Fruit fly (Drosophila melanogaster): ENCODE measurements around the gene CIA30.

CIA30 gene

DNA sequence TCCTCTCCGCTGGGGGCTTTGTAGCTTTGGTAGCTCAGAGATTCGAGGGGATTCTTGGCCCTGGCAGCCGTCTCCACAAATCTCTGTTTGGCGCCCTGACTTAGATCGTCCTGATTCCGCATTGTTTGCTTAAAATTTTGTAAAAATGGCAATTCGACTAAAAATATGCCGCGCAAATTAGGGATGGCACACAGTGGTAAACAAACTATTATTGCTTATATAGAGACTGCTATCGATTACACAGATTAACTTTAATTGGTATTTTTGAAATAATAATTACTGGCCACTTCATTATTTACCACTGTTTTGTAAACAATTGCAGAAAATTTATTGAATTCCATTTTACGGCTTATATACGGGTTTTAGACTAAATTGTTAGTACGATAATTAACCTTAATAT lies 12.0 kb upstream of the CIA30 start, which contains the start of the genes Naa40 and CG18731:
Gene Naa40 (minus strand): TSS at position 206 of the 400 bp plus-strand sequence.
Gene CG18731 (plus strand): TSS at position 283 of the 400 bp plus-strand sequence.
- TF ChIP-seq fkh (GFP tag; optimal IDR thresholded peaks at IDR 0.05) (peak; percentile 90), Eip78C (GFP tag) (no peak)

DNA sequence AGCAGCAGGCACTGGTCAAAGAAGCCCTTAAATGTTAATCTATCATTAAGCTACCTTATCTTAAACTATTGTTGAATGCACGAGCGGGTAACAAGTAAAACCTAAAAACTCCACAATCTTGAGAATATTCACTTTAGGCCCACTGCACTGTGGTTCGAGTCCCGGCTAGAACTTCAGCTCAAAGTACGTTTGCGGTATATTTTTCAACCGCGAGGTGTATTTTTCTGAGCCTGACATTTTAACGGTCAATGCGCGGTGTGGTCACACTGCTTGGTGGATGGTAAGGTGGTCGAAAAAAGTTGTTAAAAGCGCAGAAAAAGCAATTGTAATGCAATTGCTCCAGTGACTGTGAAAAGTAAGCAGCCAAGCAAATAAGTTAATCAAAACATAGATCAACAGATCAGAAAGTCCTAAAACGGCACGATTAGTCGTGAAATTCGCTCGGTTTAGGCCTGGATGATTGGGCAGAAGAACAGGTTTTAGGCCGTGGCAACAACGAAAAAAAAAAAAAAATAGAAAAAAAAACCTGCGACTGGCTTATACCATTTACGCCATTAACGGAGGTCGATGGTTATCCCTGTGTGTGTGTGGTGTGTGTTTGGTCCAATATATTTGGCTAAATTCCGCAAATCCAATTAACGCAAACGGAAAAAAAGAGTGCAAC lies 11.1 kb upstream of the CIA30 start, which contains the start of gene Kul:
Gene Kul (plus strand): TSS at position 254 of the 664 bp plus-strand sequence.
- no peak for TF ChIP-seq CG10631 (GFP tag; optimal IDR thresholded peaks at IDR 0.05)
- TF ChIP-seq CG15336 (GFP tag; IDR thresholded peaks at IDR 0.05): no peak
- no peak for TF ChIP-seq vri (GFP tag; optimal IDR thresholded peaks at IDR 0.05)
- peak; percentile 30 for TF ChIP-seq CG3919 (GFP tag; optimal IDR thresholded peaks at IDR 0.05)
- TF ChIP-seq Sox14 (GFP tag; optimal IDR thresholded peaks at IDR 0.05): peak; percentile 27
- TF ChIP-seq ss (GFP tag; optimal IDR thresholded peaks at IDR 0.05): peak; percentile 62 to 76
- TF ChIP-seq Eip78C (GFP tag): no peak
- TF ChIP-seq lz (GFP tag; optimal IDR thresholded peaks at IDR 0.05): peak; percentile 27
- TF ChIP-seq CG6163 (GFP tag; IDR thresholded peaks at IDR 0.05): peak; percentile 55; the same call in 2 of the 3 replicates
- TF ChIP-seq CG8119 (GFP tag; IDR thresholded peaks at IDR 0.05): no peak; the same call in 2 of the 3 replicates
- peak; percentile 69 for TF ChIP-seq eg (GFP tag; IDR thresholded peaks at IDR 0.05)
- TF ChIP-seq Ets96B (tag; optimal IDR thresholded peaks at IDR 0.05): no peak
- TF ChIP-seq CG3032 (tag; optimal IDR thresholded peaks at IDR 0.05): peak; percentile 55
- peak; percentile 51 for TF ChIP-seq CG32006 (GFP tag; optimal IDR thresholded peaks at IDR 0.05)
- no peak for TF ChIP-seq CG4318 (GFP tag; optimal IDR thresholded peaks at IDR 0.05)
- TF ChIP-seq pdm3 (GFP tag; optimal IDR thresholded peaks at IDR 0.05): no peak
- no peak for TF ChIP-seq CG11762 (GFP tag; optimal IDR thresholded peaks at IDR 0.05; ENCODE audit: insufficient read depth)
- TF ChIP-seq fd59A (GFP tag; optimal IDR thresholded peaks at IDR 0.05): no peak
- peak; percentile 15; the same call in 1 of the 2 replicates for TF ChIP-seq Gug (GFP tag; IDR thresholded peaks at IDR 0.05)
- TF ChIP-seq CG10669 (GFP tag; optimal IDR thresholded peaks at IDR 0.05): peak; percentile 48
- TF ChIP-seq Hr4 (GFP tag; optimal IDR thresholded peaks at IDR 0.05): no peak
- TF ChIP-seq OdsH (GFP tag; optimal IDR thresholded peaks at IDR 0.05): no peak
- TF ChIP-seq fkh (GFP tag; optimal IDR thresholded peaks at IDR 0.05): no peak
- no peak for TF ChIP-seq fd85E (GFP tag; optimal IDR thresholded peaks at IDR 0.05)
- no peak for TF ChIP-seq CG6792 (GFP tag; optimal IDR thresholded peaks at IDR 0.05)
- TF ChIP-seq Sox15 (GFP tag; optimal IDR thresholded peaks at IDR 0.05): no peak
- TF ChIP-seq Blimp-1 (GFP tag; optimal IDR thresholded peaks at IDR 0.05): no peak
- no peak for TF ChIP-seq CG11902 (GFP tag; optimal IDR thresholded peaks at IDR 0.05)
- no peak for TF ChIP-seq Ets21C (GFP tag; optimal IDR thresholded peaks at IDR 0.05)
- TF ChIP-seq CG9139 (GFP tag; optimal IDR thresholded peaks at IDR 0.05): peak; percentile 78
- no peak for TF ChIP-seq acj6 (GFP tag; optimal IDR thresholded peaks at IDR 0.05)
- no peak for TF ChIP-seq Hr38 (GFP tag; optimal IDR thresholded peaks at IDR 0.05)
- no peak for TF ChIP-seq CG11294 (GFP tag; IDR thresholded peaks at IDR 0.05)
- TF ChIP-seq dac (GFP tag; optimal IDR thresholded peaks at IDR 0.05): peak; percentile 41
- peak; percentile 11 for TF ChIP-seq esn (GFP tag; optimal IDR thresholded peaks at IDR 0.05)
- TF ChIP-seq CG6276 (GFP tag; optimal IDR thresholded peaks at IDR 0.05): peak; percentile 74
- TF ChIP-seq spab (GFP tag; optimal IDR thresholded peaks at IDR 0.05): peak; percentile 33
- TF ChIP-seq CG7368 (GFP tag; optimal IDR thresholded peaks at IDR 0.05): no peak
- TF ChIP-seq Sox102F (GFP tag; optimal IDR thresholded peaks at IDR 0.05): no peak
- peak; percentile 46 for TF ChIP-seq CG16779 (tag; optimal IDR thresholded peaks at IDR 0.05)
- TF ChIP-seq CG6854 (GFP tag; optimal IDR thresholded peaks at IDR 0.05): peak; percentile 34
- TF ChIP-seq net (GFP tag; optimal IDR thresholded peaks at IDR 0.05): peak; percentile 55
- no peak for TF ChIP-seq Hr39 (GFP tag; optimal IDR thresholded peaks at IDR 0.05)
- no peak for TF ChIP-seq dsx (GFP tag; optimal IDR thresholded peaks at IDR 0.05; ENCODE audit: poor library complexity, severe bottlenecking)
- TF ChIP-seq salr (GFP tag; optimal IDR thresholded peaks at IDR 0.05): peak in 1 of 2 experiments; percentile 60
- no peak for TF ChIP-seq CG34406 (GFP tag; optimal IDR thresholded peaks at IDR 0.05)
- TF ChIP-seq achi (GFP tag; optimal IDR thresholded peaks at IDR 0.05): peak; percentile 34
- peak; percentile 24 for TF ChIP-seq CG31627 (GFP tag; optimal IDR thresholded peaks at IDR 0.05)

Data from whole organism, prepupa.